Worm (Caenorhabditis elegans): ENCODE results near the gene F47B7.5.
A peak's percentile ranks its signal among the peaks of the same experiment; 100 is the strongest.

- TF ChIP-seq tbx-2 (tag; optimal IDR thresholded peaks at IDR 0.05) (peak; percentile 47), unc-86 (tag; optimal IDR thresholded peaks at IDR 0.05) (no peak)
These were observed 34.7 kb upstream of the F47B7.5 start, which contains the start of gene F35A5.8 for ce11 chrX:3803314-3803713.

Measured in whole organism, late embryonic.